Fruit fly (Drosophila melanogaster): Measurements from ENCODE around the gene Dtd.
A peak's percentile ranks its signal among the peaks of the same experiment; 100 is the strongest.

Dtd gene

DNA sequence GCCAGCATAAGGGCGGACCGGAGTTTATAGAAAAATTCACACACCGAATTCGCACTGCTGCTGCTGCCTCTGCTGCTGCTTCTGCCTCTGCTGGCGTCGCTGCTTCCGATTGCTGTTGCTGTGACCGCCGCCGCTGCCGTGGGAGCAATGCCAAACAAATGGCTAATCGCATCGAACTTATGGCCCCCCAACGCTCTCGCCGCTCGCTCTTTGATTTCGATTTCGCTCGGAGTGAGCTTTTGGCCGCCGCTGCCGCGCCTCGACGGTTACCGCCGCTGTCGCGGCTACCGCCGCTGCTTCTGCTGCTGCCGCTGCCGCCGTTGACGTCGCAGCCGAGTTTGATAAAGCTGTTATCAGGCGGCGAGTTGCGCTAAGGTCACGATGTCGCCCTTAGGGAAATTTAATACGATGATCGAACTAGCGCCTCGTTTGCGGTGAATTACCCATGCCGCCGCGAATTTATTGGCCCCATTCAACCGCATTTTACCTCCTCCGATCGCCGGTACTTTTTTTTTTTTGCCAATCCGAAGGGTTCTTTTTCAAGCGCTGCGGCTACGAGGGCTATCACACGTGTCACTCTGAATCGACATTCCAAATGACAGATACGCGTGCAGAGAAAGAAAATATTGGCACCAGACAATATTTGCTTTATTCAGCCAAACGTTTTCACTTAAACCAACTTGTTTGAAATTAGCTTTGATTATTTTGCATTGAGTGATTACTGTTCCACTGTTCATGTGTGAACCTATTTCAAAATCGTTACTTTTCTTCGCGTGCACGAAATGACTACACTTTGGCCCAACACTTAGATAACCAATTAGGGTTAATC lies 28.4 kb downstream of the Dtd start (continued):
- TF ChIP-seq chm (GFP tag; IDR thresholded peaks at IDR 0.05), result peak; percentile 68
- TF ChIP-seq CG4424 (GFP tag; optimal IDR thresholded peaks at IDR 0.05), result peak; percentile 57
- TF ChIP-seq CG10565 (GFP tag; optimal IDR thresholded peaks at IDR 0.05), result no peak
- TF ChIP-seq CG33213 (GFP tag; optimal IDR thresholded peaks at IDR 0.05), result no peak
- TF ChIP-seq Hey (tag; optimal IDR thresholded peaks at IDR 0.05), result no peak
- no peak for TF ChIP-seq Hand (GFP tag; optimal IDR thresholded peaks at IDR 0.05)
- TF ChIP-seq ftz-f1 (GFP tag; optimal IDR thresholded peaks at IDR 0.05), result no peak
- peak; percentile 92 for TF ChIP-seq CG12769 (tag; optimal IDR thresholded peaks at IDR 0.05)
- TF ChIP-seq D19B (GFP tag; optimal IDR thresholded peaks at IDR 0.05), result peak; percentile 46
- peak; percentile 76 for TF ChIP-seq CG34422 (GFP tag; IDR thresholded peaks at IDR 0.05)
- TF ChIP-seq CG1024 (GFP tag; IDR thresholded peaks at IDR 0.05), result no peak
- peak; percentile 59 for TF ChIP-seq CG18619 (GFP tag; optimal IDR thresholded peaks at IDR 0.05)
- peak; percentile 60 for TF ChIP-seq CG1233 (GFP tag; optimal IDR thresholded peaks at IDR 0.05)
- TF ChIP-seq CG10979 (tag; optimal IDR thresholded peaks at IDR 0.05), result peak; percentile 46
- peak; percentile 44 for TF ChIP-seq Hsf (GFP tag; optimal IDR thresholded peaks at IDR 0.05)
- no peak for TF ChIP-seq usp (GFP tag; optimal IDR thresholded peaks at IDR 0.05)
- TF ChIP-seq CG12155 (GFP tag; optimal IDR thresholded peaks at IDR 0.05), result peak; percentile 59
- peak; percentile 66 for TF ChIP-seq ssp (GFP tag; IDR thresholded peaks at IDR 0.05)
- TF ChIP-seq CG18262 (tag; optimal IDR thresholded peaks at IDR 0.05), result peak; percentile 39
- TF ChIP-seq CG9876 (GFP tag; optimal IDR thresholded peaks at IDR 0.05), result peak; percentile 37
- peak; percentile 80 for TF ChIP-seq CG18599 (GFP tag; optimal IDR thresholded peaks at IDR 0.05)
- peak; percentile 73 for TF ChIP-seq CG11695 (GFP tag; IDR thresholded peaks at IDR 0.05)
- peak; percentile 81 for TF ChIP-seq CG32772 (GFP tag; IDR thresholded peaks at IDR 0.05)
- TF ChIP-seq CG12219 (GFP tag; optimal IDR thresholded peaks at IDR 0.05), result peak; percentile 49
- no peak for TF ChIP-seq Hr39 (optimal IDR thresholded peaks at IDR 0.05)
- TF ChIP-seq CG11398 (GFP tag; optimal IDR thresholded peaks at IDR 0.05), result no peak
- TF ChIP-seq Ssrp (tag; optimal IDR thresholded peaks at IDR 0.05), result peak; percentile 44
- TF ChIP-seq CG12104 (GFP tag; optimal IDR thresholded peaks at IDR 0.05), result no peak
- TF ChIP-seq zfh1 (GFP tag; IDR thresholded peaks at IDR 0.05), result peak; percentile 64; the same call in 1 of the 3 replicates
- TF ChIP-seq CG9817 (tag; optimal IDR thresholded peaks at IDR 0.05), result peak; percentile 59
- TF ChIP-seq MTF-1 (GFP tag; optimal IDR thresholded peaks at IDR 0.05; ENCODE audit: borderline replicate concordance), result no peak
- no peak for TF ChIP-seq dm (GFP tag; optimal IDR thresholded peaks at IDR 0.05)
- TF ChIP-seq ap (GFP tag; IDR thresholded peaks at IDR 0.05), result peak; percentile 41; the same call in 1 of the 2 replicates
- 0 out of 2 replicates have a peak, but pooled peaks have one; percentile 38 for TF ChIP-seq sens-2 (GFP tag; IDR thresholded peaks at IDR 0.05)
- peak; percentile 89 for TF ChIP-seq dysf (GFP tag; IDR thresholded peaks at IDR 0.05)
- peak; percentile 13; the same call in 1 of the 2 replicates for TF ChIP-seq CG13287 (GFP tag; IDR thresholded peaks at IDR 0.05; ENCODE audit: partially characterized antibody)
- TF ChIP-seq Med (GFP tag), result peak; percentile 93
- no peak for TF ChIP-seq D (optimal IDR thresholded peaks at IDR 0.05)
- peak; percentile 24 for TF ChIP-seq D (GFP tag; optimal IDR thresholded peaks at IDR 0.05)
- TF ChIP-seq peb (GFP tag; IDR thresholded peaks at IDR 0.05), result peak; percentile 31; the same call in 1 of the 2 replicates
- no peak for TF ChIP-seq CG12744 (GFP tag; optimal IDR thresholded peaks at IDR 0.05)
- TF ChIP-seq CG43689 (GFP tag; IDR thresholded peaks at IDR 0.05), result 0 out of 2 replicates have a peak, but pooled peaks have one; percentile 26
- peak; percentile 81 for TF ChIP-seq exex (tag; optimal IDR thresholded peaks at IDR 0.05)
- no peak for TF ChIP-seq fd102C (GFP tag; optimal IDR thresholded peaks at IDR 0.05)
- no peak for TF ChIP-seq CG4282 (GFP tag; optimal IDR thresholded peaks at IDR 0.05)
- peak; percentile 78 for TF ChIP-seq esg (GFP tag; conservative IDR thresholded peaks at IDR 0.05)
- no peak for TF ChIP-seq ATbp (GFP tag; optimal IDR thresholded peaks at IDR 0.05)
- TF ChIP-seq CG17359 (tag; optimal IDR thresholded peaks at IDR 0.05), result peak; percentile 63
- TF ChIP-seq CG7786 (GFP tag; optimal IDR thresholded peaks at IDR 0.05), result peak; percentile 67
- peak; percentile 38 for TF ChIP-seq tin (GFP tag; optimal IDR thresholded peaks at IDR 0.05)

Measured in whole organism, embryonic.